Worm (Caenorhabditis elegans): ENCODE data around the gene lgc-56.
"Not testable (repeated sequence)": the region's sequence is repeated elsewhere in the genome, so short reads cannot be mapped to it uniquely, and the experiment has no call there.

ce11 chrII:5158774-5159173 lies 28.6 kb downstream of the lgc-56 start, which contains the start of gene F58A6.9:
- not testable (repeated sequence) for TF ChIP-seq ama-1 (optimal IDR thresholded peaks at IDR 0.05); pqm-1 (tag; optimal IDR thresholded peaks at IDR 0.05); ztf-11 (tag; optimal IDR thresholded peaks at IDR 0.05); lin-15B (tag; optimal IDR thresholded peaks at IDR 0.05); attf-4 (tag; optimal IDR thresholded peaks at IDR 0.05); fkh-10 (GFP tag; optimal IDR thresholded peaks at IDR 0.05); zag-1 (tag; optimal IDR thresholded peaks at IDR 0.05); aha-1 (tag); lsy-2 (tag; optimal IDR thresholded peaks at IDR 0.05); nhr-28 (tag; optimal IDR thresholded peaks at IDR 0.05); jun-1 (tag; optimal IDR thresholded peaks at IDR 0.05); mep-1 (tag; optimal IDR thresholded peaks at IDR 0.05); R02D3.7 (tag; optimal IDR thresholded peaks at IDR 0.05)
